Fruit fly (Drosophila melanogaster) whole organism, embryonic: Measurements from ENCODE around the gene Cyp303a1.

Experiments used
- Adf1 ChIP-seq: fragments of 200-800 bp; sonication (Bioruptor generic); IDR thresholded peaks from 2 replicates; pipeline ENCODE4 v1.3.6; 2022; ENCODE audit warnings: missing biosample characterization, missing genetic modification characterization
- BEAF-32 ChIP-seq: fragments of 200-800 bp; sonication (Bioruptor generic); optimal IDR thresholded peaks from 3 replicates; lab custom pipeline; 2017; ENCODE audit warnings: missing biosample characterization, missing genetic modification characterization, mild to moderate bottlenecking, moderate library complexity, missing genetic modification reagents
- Bdp1 ChIP-seq: fragments of 200-800 bp; sonication (Bioruptor generic); optimal IDR thresholded peaks from 3 replicates; lab custom pipeline; 2016; ENCODE audit warnings: missing biosample characterization, missing genetic modification characterization
- C15 ChIP-seq: fragments of 200-800 bp; sonication (Bioruptor generic); IDR thresholded peaks from 3 replicates; pipeline ENCODE4 v1.3.6; 2022; ENCODE audit warnings: missing biosample characterization, missing genetic modification characterization
- CG10431 ChIP-seq: fragments of 200-800 bp; sonication (Bioruptor generic); optimal IDR thresholded peaks from 3 replicates; lab custom pipeline; 2018; ENCODE audit warnings: missing biosample characterization, mild to moderate bottlenecking, missing genetic modification characterization
- CG11456 ChIP-seq: fragments of 200-800 bp; sonication (Bioruptor generic); IDR thresholded peaks from 3 replicates; pipeline ENCODE4 v1.3.6; 2022; ENCODE audit warnings: missing biosample characterization, missing genetic modification characterization
- CG12219 ChIP-seq: fragments of 200-800 bp; sonication (Bioruptor generic); optimal IDR thresholded peaks from 3 replicates; lab custom pipeline; 2018; ENCODE audit warnings: missing biosample characterization, mild to moderate bottlenecking, missing genetic modification characterization
- CG12391 ChIP-seq: fragments of 200-800 bp; sonication (Bioruptor generic); optimal IDR thresholded peaks from 3 replicates; lab custom pipeline; 2018; ENCODE audit warnings: missing biosample characterization, mild to moderate bottlenecking, missing genetic modification characterization, moderate library complexity
- CG12744 ChIP-seq: fragments of 200-800 bp; sonication (Bioruptor generic); optimal IDR thresholded peaks from 2 replicates; lab custom pipeline; 2016; ENCODE audit warnings: missing biosample characterization, missing genetic modification characterization
- CG15073 ChIP-seq: fragments of 200-800 bp; sonication (Bioruptor generic); optimal IDR thresholded peaks from 2 replicates; lab custom pipeline; 2016; ENCODE audit warnings: missing biosample characterization, missing genetic modification characterization
- CG17186 ChIP-seq: fragments of 200-800 bp; sonication (Bioruptor generic); optimal IDR thresholded peaks from 3 replicates; lab custom pipeline; 2017; ENCODE audit warnings: missing biosample characterization, missing genetic modification reagents, missing genetic modification characterization
- CG17829 ChIP-seq: fragments of 200-800 bp; optimal IDR thresholded peaks from 2 replicates; lab custom pipeline; 2019; ENCODE audit warnings: missing biosample characterization, mild to moderate bottlenecking, missing genetic modification characterization, moderate library complexity
- CG17912 ChIP-seq: fragments of 200-800 bp; sonication (Bioruptor generic); optimal IDR thresholded peaks from 2 replicates; lab custom pipeline; 2018; ENCODE audit warnings: missing biosample characterization, mild to moderate bottlenecking, missing genetic modification characterization
- CG32772 ChIP-seq: fragments of 200-800 bp; sonication (Bioruptor generic); IDR thresholded peaks from 2 replicates; pipeline ENCODE4 v1.3.6; 2022; ENCODE audit warnings: missing biosample characterization, missing genetic modification characterization
- CG4707 ChIP-seq: fragments of 200-800 bp; sonication (Bioruptor generic); optimal IDR thresholded peaks from 2 replicates; lab custom pipeline; 2018; ENCODE audit warnings: missing biosample characterization, mild to moderate bottlenecking, missing genetic modification characterization, moderate library complexity
- CG7987 ChIP-seq: fragments of 200-800 bp; sonication (Bioruptor generic); optimal IDR thresholded peaks from 2 replicates; lab custom pipeline; 2018; ENCODE audit warnings: missing biosample characterization, mild to moderate bottlenecking, missing genetic modification characterization, moderate library complexity
- CG9437 ChIP-seq: fragments of 200-800 bp; sonication (Bioruptor generic); optimal IDR thresholded peaks from 2 replicates; lab custom pipeline; 2018; ENCODE audit warnings: missing biosample characterization, mild to moderate bottlenecking, missing genetic modification characterization
- CG9817 ChIP-seq: fragments of 200-800 bp; sonication (Bioruptor generic); optimal IDR thresholded peaks from 2 replicates; lab custom pipeline; 2018; ENCODE audit warnings: missing biosample characterization, mild to moderate bottlenecking, missing genetic modification characterization, moderate library complexity
- CrebB ChIP-seq: fragments of 200-800 bp; sonication (Bioruptor generic); optimal IDR thresholded peaks from 3 replicates; lab custom pipeline; 2018; ENCODE audit warnings: missing biosample characterization, mild to moderate bottlenecking, missing genetic modification characterization
- Dad ChIP-seq: fragments of 200-800 bp; sonication (Bioruptor generic); optimal IDR thresholded peaks from 3 replicates; lab custom pipeline; 2016; ENCODE audit warnings: missing biosample characterization, missing genetic modification characterization
- GATAe ChIP-seq: fragments of 200-800 bp; sonication (Bioruptor generic); conservative IDR thresholded peaks from 2 replicates; pipeline ENCODE4 v1.3.6; 2022; ENCODE audit warnings: missing biosample characterization, missing genetic modification characterization
- Gug ChIP-seq: fragments of 200-800 bp; sonication (Bioruptor generic); IDR thresholded peaks from 4 replicates; pipeline ENCODE4 v1.3.6; 2022; ENCODE audit warnings: missing biosample characterization, missing genetic modification characterization
- Hr39 ChIP-seq: fragments of >200 bp; optimal IDR thresholded peaks from 2 replicates; lab custom pipeline; 2017
- Lhr ChIP-seq: fragments of 200-800 bp; sonication (Bioruptor generic); optimal IDR thresholded peaks from 3 replicates; lab custom pipeline; 2017; ENCODE audit warnings: mild to moderate bottlenecking, missing biosample characterization, missing genetic modification reagents, missing genetic modification characterization
- Med ChIP-seq: fragments of 200-800 bp; sonication (Bioruptor generic); peaks from one replicate; lab custom pipeline; 2016; ENCODE audit warnings: missing biosample characterization, missing genetic modification characterization, mild to moderate bottlenecking, inconsistent platforms, moderate library complexity
- Meics ChIP-seq: fragments of 200-800 bp; sonication (Bioruptor generic); optimal IDR thresholded peaks from 2 replicates; lab custom pipeline; 2017; ENCODE audit warnings: missing biosample characterization, mild to moderate bottlenecking, missing genetic modification characterization
- Nf-YC ChIP-seq: fragments of 200-800 bp; optimal IDR thresholded peaks from 3 replicates; lab custom pipeline; 2019; ENCODE audit warnings: missing biosample characterization, mild to moderate bottlenecking, missing genetic modification characterization, moderate library complexity
- Opbp ChIP-seq: fragments of 200-800 bp; sonication (Bioruptor generic); IDR thresholded peaks from 3 replicates; pipeline ENCODE4 v1.3.6; 2022; ENCODE audit warnings: missing biosample characterization, missing genetic modification characterization; ENCODE audit not compliant: partially characterized antibody
- Sin3A ChIP-seq: fragments of >200 bp; optimal IDR thresholded peaks from 2 replicates; lab custom pipeline; 2018
- Vsx1 ChIP-seq: fragments of 200-800 bp; sonication (Bioruptor generic); optimal IDR thresholded peaks from 2 replicates; lab custom pipeline; 2017; ENCODE audit warnings: missing biosample characterization, mild to moderate bottlenecking, missing genetic modification characterization, missing genetic modification reagents
- ash1 ChIP-seq: fragments of 200-800 bp; sonication (Bioruptor generic); optimal IDR thresholded peaks from 2 replicates; lab custom pipeline; 2018; ENCODE audit warnings: missing biosample characterization, mild to moderate bottlenecking, missing genetic modification characterization
- bab2 ChIP-seq: fragments of 200-800 bp; sonication (Bioruptor generic); optimal IDR thresholded peaks from 2 replicates; lab custom pipeline; 2016; ENCODE audit warnings: missing biosample characterization, missing genetic modification characterization
- caup ChIP-seq: fragments of 200-800 bp; sonication (Bioruptor generic); optimal IDR thresholded peaks from 3 replicates; lab custom pipeline; 2017; ENCODE audit warnings: missing biosample characterization, mild to moderate bottlenecking, missing genetic modification characterization, moderate library complexity; ENCODE audit not compliant: severe bottlenecking
- disco-r ChIP-seq: fragments of 200-800 bp; sonication (Bioruptor generic); optimal IDR thresholded peaks from 2 replicates; lab custom pipeline; 2016; ENCODE audit warnings: missing biosample characterization, missing genetic modification characterization
- dm ChIP-seq: fragments of 200-800 bp; sonication (Bioruptor generic); optimal IDR thresholded peaks from 3 replicates; lab custom pipeline; 2016; ENCODE audit warnings: missing biosample characterization, missing genetic modification characterization
- fu2 ChIP-seq: fragments of 200-800 bp; sonication (Bioruptor generic); optimal IDR thresholded peaks from 2 replicates; lab custom pipeline; 2016; ENCODE audit warnings: missing biosample characterization, missing genetic modification characterization
- hkb ChIP-seq, 2 experiments: fragments of 200-800 bp in 1 of 2; fragments of >200 bp in 1 of 2; sonication (Bioruptor generic) in 1 of 2; IDR thresholded peaks in 1 of 2; optimal IDR thresholded peaks in 1 of 2; 2 replicates each; pipeline versions ENCODE4 v1.3.6 to Lab custom; 2017 to 2022; ENCODE audit warnings: missing biosample characterization in 1 of 2, missing genetic modification characterization in 1 of 2
- lab ChIP-seq: fragments of 200-800 bp; sonication (Bioruptor generic); optimal IDR thresholded peaks from 3 replicates; lab custom pipeline; 2017; ENCODE audit warnings: missing biosample characterization, missing genetic modification characterization, mild to moderate bottlenecking, moderate library complexity, missing genetic modification reagents
- mld ChIP-seq: fragments of 200-800 bp; sonication (Bioruptor generic); IDR thresholded peaks from 3 replicates; pipeline ENCODE4 v1.3.6; 2022; ENCODE audit warnings: missing biosample characterization, missing genetic modification characterization; ENCODE audit not compliant: partially characterized antibody
- pan ChIP-seq, 4 experiments: fragments of >200 bp in 3 of 4; fragments of 200-800 bp in 1 of 4; sonication (Bioruptor generic) in 1 of 4; optimal IDR thresholded peaks in 3 of 4; IDR thresholded peaks in 1 of 4; 2 replicates each; pipeline versions ENCODE4 v1.3.6 to Lab custom; 2017 to 2022; ENCODE audit warnings: missing biosample characterization in 2 of 4, missing genetic modification characterization in 2 of 4, mixed read lengths in 1 of 4
- pnt ChIP-seq: fragments of 200-800 bp; sonication (Bioruptor generic); optimal IDR thresholded peaks from 3 replicates; lab custom pipeline; 2016; ENCODE audit warnings: missing biosample characterization, missing genetic modification characterization
- pum ChIP-seq: fragments of 200-800 bp; sonication (Bioruptor generic); optimal IDR thresholded peaks from 2 replicates; lab custom pipeline; 2016; ENCODE audit warnings: missing biosample characterization, missing genetic modification characterization
- sc ChIP-seq, 3 experiments: fragments of >200 bp in 2 of 3; fragments of 200-800 bp in 1 of 3; sonication (Bioruptor generic) in 1 of 3; optimal IDR thresholded peaks; 2 replicates in 2 of 3; 3 replicates in 1 of 3; lab custom pipeline; 2017; ENCODE audit warnings: mild to moderate bottlenecking in 1 of 3, missing biosample characterization in 1 of 3, missing genetic modification characterization in 1 of 3, missing genetic modification reagents in 1 of 3
- sima ChIP-seq: fragments of 200-800 bp; sonication (Bioruptor generic); optimal IDR thresholded peaks from 2 replicates; lab custom pipeline; 2016; ENCODE audit warnings: missing biosample characterization, missing genetic modification characterization
- so ChIP-seq: fragments of 200-800 bp; sonication (Bioruptor generic); IDR thresholded peaks from 3 replicates; pipeline ENCODE4 v1.3.6; 2022; ENCODE audit warnings: missing biosample characterization, missing genetic modification characterization
- tap ChIP-seq: fragments of 200-800 bp; optimal IDR thresholded peaks from 3 replicates; lab custom pipeline; 2019; ENCODE audit warnings: missing biosample characterization, mild to moderate bottlenecking, missing genetic modification characterization, moderate library complexity
- yki ChIP-seq: fragments of >200 bp; optimal IDR thresholded peaks from 3 replicates; lab custom pipeline; 2018
- zfh2 ChIP-seq: fragments of 200-800 bp; sonication (Bioruptor generic); optimal IDR thresholded peaks from 2 replicates; lab custom pipeline; 2016; ENCODE audit warnings: missing biosample characterization, missing genetic modification characterization

Gene Cyp303a1

DNA sequence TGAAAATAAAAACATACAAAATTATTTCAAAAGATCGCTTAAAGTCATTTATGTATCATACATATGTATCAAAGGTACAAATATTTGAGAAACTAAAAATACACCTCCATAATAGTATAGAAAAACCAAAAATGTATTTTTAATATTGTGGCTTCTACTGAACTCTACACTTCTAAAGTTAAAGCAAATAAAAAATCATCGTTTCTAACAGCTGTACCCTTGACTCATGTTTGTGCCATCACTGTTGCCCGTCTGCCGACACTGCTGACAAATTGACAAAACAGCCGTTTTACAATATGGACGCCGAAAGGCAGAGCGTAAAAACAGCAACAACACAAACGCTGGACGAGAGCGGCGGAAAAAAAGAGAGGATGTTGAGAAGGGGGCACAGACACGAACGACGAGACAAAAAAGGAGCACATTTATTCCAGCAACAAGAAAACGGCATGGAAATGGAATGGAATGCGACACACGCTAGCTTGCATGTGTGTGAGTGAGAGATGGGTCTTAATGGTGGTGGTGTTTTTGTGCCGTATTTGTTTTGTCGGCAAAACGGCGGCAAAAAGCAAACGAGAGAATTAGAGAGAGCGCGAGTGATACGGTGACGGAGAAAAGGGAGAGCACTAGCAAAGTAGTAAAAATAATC lies 7.5 kb upstream of the Cyp303a1 start (continued):
- no peak for TF ChIP-seq so (GFP tag; lab: Robert Waterston, UW)
- peak; percentile 19 for TF ChIP-seq CG4707 (GFP tag; lab: Kevin White, UChicago)
- TF ChIP-seq pnt: peak; percentile 72
- TF ChIP-seq Lhr (GFP tag; lab: Kevin White, UChicago): peak; percentile 25
- TF ChIP-seq Meics: peak; percentile 92
- no peak for TF ChIP-seq mld (GFP tag; lab: Robert Waterston, UW)
- TF ChIP-seq Nf-YC: peak; percentile 57
- peak; percentile 40 for TF ChIP-seq CG17912
- TF ChIP-seq Bdp1: peak; percentile 53
- no peak for TF ChIP-seq Opbp
- TF ChIP-seq CrebB (tag; lab: Kevin White, UChicago): peak; percentile 71
- no peak for TF ChIP-seq CG32772 (GFP tag; lab: Robert Waterston, UW)
- no peak for TF ChIP-seq GATAe (GFP tag; lab: Robert Waterston, UW)
- TF ChIP-seq CG11456: no peak
- TF ChIP-seq caup (GFP tag; lab: Kevin White, UChicago): peak; percentile 85
- TF ChIP-seq bab2 (GFP tag; lab: Kevin White, UChicago): peak; percentile 84
- peak; percentile 89 for TF ChIP-seq CG12744
- no peak for TF ChIP-seq Adf1 (GFP tag; lab: Robert Waterston, UW)
- TF ChIP-seq pum (GFP tag; lab: Kevin White, UChicago): peak; percentile 71
- peak; percentile 24 for TF ChIP-seq CG17186 (GFP tag; lab: Kevin White, UChicago)
- no peak for TF ChIP-seq hkb (optimal IDR thresholded peaks at IDR 0.05; lab: Kevin White, UChicago)
- no peak for TF ChIP-seq hkb (GFP tag; IDR thresholded peaks at IDR 0.05; lab: Robert Waterston, UW)
- peak; percentile 87 for TF ChIP-seq zfh2 (GFP tag; lab: Kevin White, UChicago)
- TF ChIP-seq Med: peak; percentile 97
- no peak for TF ChIP-seq sc (optimal IDR thresholded peaks at IDR 0.05; lab: Kevin White, UChicago)
- TF ChIP-seq sc (GFP tag; optimal IDR thresholded peaks at IDR 0.05; lab: Kevin White, UChicago): peak; percentile 68
- TF ChIP-seq CG17829 (tag; lab: Kevin White, UChicago): peak; percentile 86
- TF ChIP-seq CG7987 (GFP tag; lab: Kevin White, UChicago): peak; percentile 69
- TF ChIP-seq CG9817 (tag; lab: Kevin White, UChicago): peak; percentile 74
- peak; percentile 73 for TF ChIP-seq tap (tag; lab: Kevin White, UChicago)
- no peak for TF ChIP-seq Hr39 (lab: Kevin White, UChicago)
- TF ChIP-seq CG10431 (GFP tag; lab: Kevin White, UChicago): no peak
- no peak for TF ChIP-seq Sin3A (lab: Kevin White, UChicago)
- TF ChIP-seq Gug (GFP tag; lab: Robert Waterston, UW): peak; percentile 91
- no peak for TF ChIP-seq yki
- TF ChIP-seq disco-r (GFP tag; lab: Kevin White, UChicago): peak; percentile 61
- peak; percentile 90 for TF ChIP-seq CG12391 (tag; lab: Kevin White, UChicago)
- peak; percentile 69 for TF ChIP-seq dm (GFP tag; lab: Kevin White, UChicago)
- peak; percentile 92 for TF ChIP-seq lab (GFP tag; lab: Kevin White, UChicago)
- TF ChIP-seq BEAF-32 (GFP tag; lab: Kevin White, UChicago): peak; percentile 49
- TF ChIP-seq sima (GFP tag; lab: Kevin White, UChicago): peak; percentile 68
- no peak for TF ChIP-seq C15 (GFP tag; lab: Robert Waterston, UW)
- peak; percentile 84 for TF ChIP-seq Dad (GFP tag; lab: Kevin White, UChicago)
- TF ChIP-seq CG12219 (GFP tag; lab: Kevin White, UChicago): peak; percentile 57
- peak; percentile 79 for TF ChIP-seq fu2
- TF ChIP-seq Vsx1 (GFP tag; lab: Kevin White, UChicago): peak; percentile 54
- TF ChIP-seq pan (optimal IDR thresholded peaks at IDR 0.05; lab: Kevin White, UChicago): no peak
- TF ChIP-seq pan (GFP tag; optimal IDR thresholded peaks at IDR 0.05 in 1 of 2, IDR thresholded peaks at IDR 0.05 in 1 of 2): no peak
- TF ChIP-seq CG15073 (GFP tag; lab: Kevin White, UChicago): peak; percentile 98
- TF ChIP-seq CG9437 (GFP tag; lab: Kevin White, UChicago): peak; percentile 56
- TF ChIP-seq ash1 (GFP tag; lab: Kevin White, UChicago): peak; percentile 48
